Worm (Caenorhabditis elegans) whole organism, midembryonic: ENCODE results near the gene clec-130.

Experiments
- T22C8.4 ChIP-seq: fragments of 200-800 bp; sonication (Bioruptor generic); IDR thresholded peaks from 2 replicates; pipeline ENCODE4 v1.3.6; 2022; ENCODE audit warnings: missing genetic modification characterization, missing compliant biosample characterization
- cog-1 ChIP-seq: sonication (generic microtip); optimal IDR thresholded peaks from 2 replicates; lab custom pipeline; 2016; ENCODE audit warnings: missing genetic modification characterization, missing compliant biosample characterization
- flt-1 ChIP-seq: fragments of 200-800 bp; sonication (Bioruptor generic); IDR thresholded peaks from 2 replicates; pipeline ENCODE4 v1.3.6; 2022; ENCODE audit warnings: missing genetic modification characterization, missing compliant biosample characterization
- klf-2 ChIP-seq: fragments of 200-800 bp; sonication (Bioruptor generic); conservative IDR thresholded peaks from 2 replicates; pipeline ENCODE4 v1.3.6; 2022; ENCODE audit warnings: missing genetic modification reagents, missing genetic modification characterization, missing compliant biosample characterization
- med-1 ChIP-seq: sonication (generic microtip); optimal IDR thresholded peaks from 2 replicates; lab custom pipeline; 2017; ENCODE audit warnings: missing genetic modification characterization, mild to moderate bottlenecking, missing compliant biosample characterization, antibody characterized with exemption, missing genetic modification reagents; ENCODE audit not compliant: insufficient read depth
- ref-1 ChIP-seq: fragments of 200-800 bp; sonication (Bioruptor generic); conservative IDR thresholded peaks from 2 replicates; pipeline ENCODE4 v1.3.6; 2022; ENCODE audit warnings: missing genetic modification reagents, missing genetic modification characterization, missing compliant biosample characterization
- tab-1 ChIP-seq: fragments of 200-800 bp; sonication (Bioruptor generic); IDR thresholded peaks from 2 replicates; pipeline ENCODE4 v1.3.6; 2022; ENCODE audit warnings: missing genetic modification characterization, missing compliant biosample characterization
- ztf-23 ChIP-seq: fragments of 200-800 bp; sonication (Bioruptor generic); IDR thresholded peaks from 2 replicates; pipeline ENCODE4 v1.3.6; 2022; ENCODE audit warnings: missing genetic modification reagents, missing genetic modification characterization, missing compliant biosample characterization
- ztf-29 ChIP-seq: fragments of 200-800 bp; sonication (Bioruptor generic); IDR thresholded peaks from 2 replicates; pipeline ENCODE4 v1.3.6; 2022; ENCODE audit warnings: missing genetic modification reagents, missing genetic modification characterization, missing compliant biosample characterization

The clec-130 gene

DNA sequence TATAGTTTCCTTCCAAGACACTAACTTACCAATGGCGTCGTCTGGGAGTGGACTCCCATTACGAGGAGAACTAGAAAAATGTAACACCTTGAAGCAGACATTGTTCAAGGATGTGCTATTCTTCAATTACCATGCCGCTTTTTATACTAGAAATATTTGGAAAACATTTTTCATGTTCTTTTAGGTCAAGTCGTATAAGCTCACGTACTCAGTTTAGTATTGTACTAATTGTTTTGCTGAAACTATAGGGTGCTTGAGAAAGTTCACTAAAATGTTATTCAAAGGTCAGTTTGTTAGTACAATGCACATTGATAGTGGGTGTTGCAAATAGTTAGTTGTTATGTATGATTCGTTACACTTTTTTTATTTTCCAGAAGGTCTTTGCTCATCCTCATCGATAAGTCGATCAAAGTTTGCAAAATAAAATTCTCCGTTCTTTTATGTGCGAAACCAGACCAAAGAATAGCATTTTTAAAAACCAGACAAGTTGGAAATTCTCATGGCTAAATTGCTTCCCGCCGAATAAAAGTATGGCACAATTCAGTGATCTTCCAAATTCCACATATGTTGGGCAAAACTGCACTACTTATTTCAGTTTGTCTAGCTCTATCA, 2.3 kb upstream of the clec-130 start, which contains the start of the genes clec-128 and clec-129:
clec-128 (minus strand) TSS at position 101 of the 612 bp plus-strand sequence.
clec-129 (plus strand) TSS at position 562 of the 612 bp plus-strand sequence.
- TF ChIP-seq ztf-23 (GFP tag; lab: Robert Waterston, UW) (no peak), ztf-29 (GFP tag; lab: Robert Waterston, UW) (no peak), ref-1 (GFP tag; lab: Robert Waterston, UW) (no peak), flt-1 (GFP tag; lab: Robert Waterston, UW) (no peak), tab-1 (no peak), T22C8.4 (GFP tag; lab: Robert Waterston, UW) (no peak), cog-1 (tag; lab: Kevin White, UChicago) (no peak), klf-2 (no peak), med-1 (GFP tag; lab: Kevin White, UChicago) (no peak)

DNA sequence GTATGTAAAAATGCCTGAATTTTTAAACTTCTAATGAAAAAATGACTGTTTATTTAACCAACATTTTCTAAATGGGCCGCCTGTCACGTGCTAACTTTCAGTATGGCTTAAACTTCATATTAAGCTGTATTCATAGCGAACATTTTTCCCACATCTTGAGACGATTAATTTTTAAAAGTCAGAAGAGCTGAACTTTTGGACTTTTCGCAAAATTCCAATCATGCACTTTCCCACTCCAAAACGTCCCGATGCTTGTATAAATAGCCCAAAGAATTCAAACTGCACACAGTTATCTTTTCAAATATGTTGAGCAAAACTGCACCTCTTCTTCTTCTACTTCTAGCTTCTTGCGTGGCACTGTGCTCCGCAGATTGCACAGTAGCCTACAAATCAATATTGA, 3.4 kb downstream of the clec-130 start, which contains the start of gene clec-132:
clec-132 (plus strand) TSS at position 301 of the 400 bp plus-strand sequence.
- TF ChIP-seq flt-1 (GFP tag; lab: Robert Waterston, UW) (no peak), ztf-23 (GFP tag; lab: Robert Waterston, UW) (no peak), ref-1 (GFP tag; lab: Robert Waterston, UW) (no peak), tab-1 (no peak), klf-2 (no peak), med-1 (GFP tag; lab: Kevin White, UChicago) (no peak), ztf-29 (GFP tag; lab: Robert Waterston, UW) (no peak), T22C8.4 (GFP tag; lab: Robert Waterston, UW) (no peak), cog-1 (tag; lab: Kevin White, UChicago) (no peak)

DNA sequence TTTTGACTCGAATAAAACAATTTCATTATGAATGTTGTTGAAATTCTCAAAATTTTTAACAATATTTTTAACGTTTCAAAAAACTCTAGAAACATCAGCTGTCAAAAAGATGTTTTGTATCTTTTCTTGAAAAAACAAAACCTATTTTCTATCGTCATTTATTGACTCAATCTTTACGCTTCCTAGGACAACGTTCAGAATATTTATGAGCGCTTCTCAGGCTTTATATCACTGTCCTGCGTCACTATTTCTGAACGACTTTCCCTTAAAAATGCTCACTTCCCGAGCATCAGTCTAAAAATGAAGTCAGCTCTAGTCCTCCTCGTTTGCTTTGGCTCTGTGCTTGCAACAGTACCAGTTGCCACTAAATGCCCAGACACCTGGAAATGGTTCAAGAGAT, 4.8 kb downstream of the clec-130 start, which contains the start of gene clec-133:
clec-133 (plus strand) TSS at position 301 of the 400 bp plus-strand sequence.
- no peak for TF ChIP-seq cog-1 (tag; lab: Kevin White, UChicago)
- no peak for TF ChIP-seq T22C8.4 (GFP tag; lab: Robert Waterston, UW)
- TF ChIP-seq ztf-23 (GFP tag; lab: Robert Waterston, UW) = no peak
- no peak for TF ChIP-seq flt-1 (GFP tag; lab: Robert Waterston, UW)
- TF ChIP-seq klf-2 = no peak
- TF ChIP-seq ztf-29 (GFP tag; lab: Robert Waterston, UW) = no peak
- no peak for TF ChIP-seq tab-1
- no peak for TF ChIP-seq med-1 (GFP tag; lab: Kevin White, UChicago)
- no peak for TF ChIP-seq ref-1 (GFP tag; lab: Robert Waterston, UW)

DNA sequence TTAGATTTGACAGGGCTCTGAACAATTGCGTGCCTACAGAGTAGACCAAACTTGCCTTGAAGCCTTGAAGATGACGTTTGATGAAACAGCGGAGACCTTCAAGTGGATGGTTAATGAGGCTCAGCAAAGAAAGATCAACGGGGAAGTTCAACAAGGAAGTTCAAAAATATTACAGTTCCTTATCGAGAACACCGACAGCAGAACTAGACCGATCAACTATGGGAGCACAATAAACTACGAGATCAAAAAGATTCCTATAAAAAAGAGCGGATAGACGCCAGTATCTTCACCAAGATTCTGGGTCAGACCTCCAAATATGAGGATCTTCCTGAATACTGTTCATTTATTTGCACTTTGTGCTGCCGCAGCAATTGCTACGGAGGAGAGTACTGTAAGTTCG, 6.4 kb downstream of the clec-130 start, which contains the start of gene clec-134:
clec-134 (plus strand) TSS at position 301 of the 400 bp plus-strand sequence.
- TF ChIP-seq T22C8.4 (GFP tag; lab: Robert Waterston, UW) (no peak), klf-2 (no peak), ztf-23 (GFP tag; lab: Robert Waterston, UW) (no peak), ztf-29 (GFP tag; lab: Robert Waterston, UW) (no peak), ref-1 (GFP tag; lab: Robert Waterston, UW) (no peak), tab-1 (no peak), flt-1 (GFP tag; lab: Robert Waterston, UW) (no peak), cog-1 (tag; lab: Kevin White, UChicago) (no peak), med-1 (GFP tag; lab: Kevin White, UChicago) (no peak)

DNA sequence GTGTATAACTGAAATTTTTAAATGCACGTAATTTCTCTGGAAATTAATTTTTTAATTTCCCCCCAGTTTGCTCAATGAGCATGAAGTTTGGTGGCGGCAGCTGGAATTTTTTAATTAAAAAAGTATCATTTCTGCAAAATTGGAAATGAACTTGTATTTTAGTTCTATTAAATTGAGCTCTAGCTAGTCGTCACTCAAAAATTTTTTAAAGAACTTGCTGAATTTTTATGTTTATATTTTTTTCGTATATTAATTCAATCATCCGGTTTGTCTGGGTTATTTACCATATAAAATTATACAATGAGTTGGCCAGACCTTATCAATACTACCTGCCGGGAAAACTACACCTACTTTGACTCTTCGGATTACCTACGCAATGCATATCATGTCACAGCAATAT, 8.4 kb downstream of the clec-130 start, which contains the start of gene srh-59:
srh-59 (plus strand) TSS at position 301 of the 400 bp plus-strand sequence.
- TF ChIP-seq ref-1 (GFP tag; lab: Robert Waterston, UW) (no peak), ztf-23 (GFP tag; lab: Robert Waterston, UW) (no peak), flt-1 (GFP tag; lab: Robert Waterston, UW) (no peak), T22C8.4 (GFP tag; lab: Robert Waterston, UW) (no peak), klf-2 (no peak)

DNA sequence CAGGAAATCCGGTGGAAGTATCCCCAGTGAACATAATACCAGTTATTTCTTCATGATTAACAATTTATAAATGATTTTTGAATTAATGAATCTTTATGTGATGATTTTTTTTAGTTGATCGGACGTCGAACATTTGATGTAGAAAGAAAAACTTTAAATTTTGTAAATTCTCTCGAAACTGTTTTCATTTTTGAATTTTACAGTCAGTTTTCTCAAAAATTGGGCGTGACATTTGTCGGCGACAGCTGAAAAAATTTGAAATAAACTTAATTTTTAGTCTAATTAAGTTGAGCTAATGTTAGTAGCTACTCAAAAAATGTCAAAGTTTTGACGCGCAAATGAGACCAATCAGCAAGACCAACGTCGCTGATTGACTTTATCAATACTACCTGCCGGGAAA, 10.0 kb downstream of the clec-130 start, which contains the start of gene srh-60:
srh-60 (plus strand) TSS at position 301 of the 400 bp plus-strand sequence.
- TF ChIP-seq ref-1 (GFP tag; lab: Robert Waterston, UW) (no peak), klf-2 (no peak), med-1 (GFP tag; lab: Kevin White, UChicago) (no peak), ztf-29 (GFP tag; lab: Robert Waterston, UW) (no peak), T22C8.4 (GFP tag; lab: Robert Waterston, UW) (no peak)

DNA sequence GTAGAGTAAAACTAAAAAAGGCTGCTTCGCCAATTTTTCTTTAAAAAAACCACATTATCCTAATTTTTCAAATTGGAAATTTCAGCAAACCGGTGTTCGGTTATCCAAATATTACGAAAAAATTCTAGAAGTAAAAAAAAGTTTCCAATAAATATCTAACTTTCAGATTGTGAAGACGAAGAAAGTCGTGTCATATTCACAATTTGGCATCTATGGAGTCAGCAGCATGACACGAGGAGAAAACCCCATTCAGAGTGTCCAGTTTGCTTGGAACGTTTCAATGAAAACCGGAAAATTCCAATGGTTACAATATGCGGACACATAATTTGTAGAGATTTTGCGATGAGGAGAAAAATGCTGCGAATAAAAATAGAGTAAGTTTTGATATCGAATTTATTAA, 22.0 kb downstream of the clec-130 start, which contains the start of gene Y49F6A.12:
Y49F6A.12 (plus strand) TSS at position 301 of the 400 bp plus-strand sequence.
- TF ChIP-seq cog-1 (tag; lab: Kevin White, UChicago) (no peak), ztf-29 (GFP tag; lab: Robert Waterston, UW) (no peak), klf-2 (no peak), ref-1 (GFP tag; lab: Robert Waterston, UW) (no peak), T22C8.4 (GFP tag; lab: Robert Waterston, UW) (no peak), med-1 (GFP tag; lab: Kevin White, UChicago) (no peak), tab-1 (no peak), flt-1 (GFP tag; lab: Robert Waterston, UW) (no peak), ztf-23 (GFP tag; lab: Robert Waterston, UW) (no peak)

DNA sequence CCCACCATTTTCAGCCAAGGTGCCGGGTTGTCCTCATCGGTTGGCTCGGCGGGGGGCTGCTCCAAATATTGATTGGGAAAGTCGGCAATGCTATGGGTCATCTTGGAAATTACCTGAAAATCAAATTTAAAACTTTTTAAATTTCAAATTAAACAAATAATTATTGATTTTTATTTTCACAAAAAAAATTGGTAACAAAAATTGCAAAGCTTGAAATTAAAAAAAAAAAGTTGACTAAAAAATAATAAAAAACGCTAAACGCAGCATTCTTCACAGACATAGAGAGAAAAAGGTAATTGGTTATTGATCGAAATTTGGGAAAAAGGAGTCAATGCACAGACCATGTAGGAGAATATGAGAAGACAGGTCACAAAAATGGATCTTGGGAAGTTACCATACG, 25.4 kb downstream of the clec-130 start, which contains the start of gene Y49F6A.11:
Y49F6A.11 (minus strand) TSS at position 101 of the 400 bp plus-strand sequence.
- TF ChIP-seq cog-1 (tag; lab: Kevin White, UChicago) = no peak
- no peak for TF ChIP-seq T22C8.4 (GFP tag; lab: Robert Waterston, UW)
- no peak for TF ChIP-seq tab-1
- TF ChIP-seq ztf-29 (GFP tag; lab: Robert Waterston, UW) = no peak
- TF ChIP-seq ref-1 (GFP tag; lab: Robert Waterston, UW) = no peak
- TF ChIP-seq klf-2 = no peak
- no peak for TF ChIP-seq flt-1 (GFP tag; lab: Robert Waterston, UW)

DNA sequence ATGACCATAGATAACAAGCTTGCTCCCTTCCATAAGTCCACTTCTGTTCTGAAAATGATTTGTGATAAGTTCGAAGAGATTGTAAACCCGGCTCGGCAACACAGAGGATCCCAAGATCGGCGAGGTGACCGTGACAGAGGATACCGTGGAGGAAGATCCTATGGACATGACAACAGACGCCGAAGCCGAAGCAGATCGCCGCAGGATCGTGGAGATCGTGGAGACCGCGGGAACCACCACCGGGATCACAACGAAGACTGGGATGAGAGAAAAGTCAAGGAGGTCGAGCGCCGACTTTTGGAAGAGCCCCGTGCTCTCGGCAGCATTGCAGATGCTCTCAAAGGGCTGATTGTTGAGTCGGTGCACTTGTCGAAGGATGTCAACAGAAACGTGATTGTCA, 31.2 kb downstream of the clec-130 start:
- no peak for TF ChIP-seq tab-1
